Fruit fly (Drosophila melanogaster) whole organism, embryonic: Measurements from ENCODE around the gene CG15024.

Source experiments
- Abd-B ChIP-seq: fragments of 200-800 bp; sonication (Bioruptor generic); optimal IDR thresholded peaks from 2 replicates; lab custom pipeline; 2018; ENCODE audit warnings: missing biosample characterization, mild to moderate bottlenecking, missing genetic modification characterization, moderate library complexity
- Awh ChIP-seq: fragments of 200-800 bp; sonication (Bioruptor generic); IDR thresholded peaks from 2 replicates; pipeline ENCODE4, ENCODE4 v1.3.6; 2022; ENCODE audit warnings: missing biosample characterization, missing genetic modification characterization
- Blimp-1 ChIP-seq: fragments of 200-800 bp; sonication (Bioruptor generic); optimal IDR thresholded peaks from 3 replicates; lab custom pipeline; 2018; ENCODE audit warnings: missing biosample characterization, missing genetic modification characterization, mild to moderate bottlenecking, moderate library complexity, missing genetic modification reagents
- CG13424 ChIP-seq: fragments of 200-800 bp; sonication (Bioruptor generic); optimal IDR thresholded peaks from 2 replicates; lab custom pipeline; 2019; ENCODE audit warnings: missing biosample characterization, mild to moderate bottlenecking, missing genetic modification characterization, moderate library complexity
- CG2116 ChIP-seq: fragments of 200-800 bp; sonication (Bioruptor generic); optimal IDR thresholded peaks from 3 replicates; lab custom pipeline; 2018; ENCODE audit warnings: missing biosample characterization, mild to moderate bottlenecking, missing genetic modification characterization
- CG31365 ChIP-seq: fragments of 200-800 bp; sonication (Bioruptor generic); optimal IDR thresholded peaks from 2 replicates; lab custom pipeline; 2018; ENCODE audit warnings: missing biosample characterization, mild to moderate bottlenecking, missing genetic modification characterization
- CG8388 ChIP-seq: fragments of 200-800 bp; sonication (Bioruptor generic); optimal IDR thresholded peaks from 2 replicates; lab custom pipeline; 2019; ENCODE audit warnings: missing biosample characterization, mild to moderate bottlenecking, missing genetic modification characterization, moderate library complexity
- CkIIα-i1 ChIP-seq: fragments of 200-800 bp; sonication (Bioruptor generic); IDR thresholded peaks from 2 replicates; pipeline ENCODE4 v1.3.6; 2022; ENCODE audit warnings: missing biosample characterization, missing genetic modification characterization
- Deaf1 ChIP-seq: fragments of 200-800 bp; optimal IDR thresholded peaks from 3 replicates; lab custom pipeline; 2019; ENCODE audit warnings: missing biosample characterization, mild to moderate bottlenecking, missing genetic modification characterization, moderate library complexity
- Dek ChIP-seq: fragments of 200-800 bp; sonication (Bioruptor generic); optimal IDR thresholded peaks from 3 replicates; lab custom pipeline; 2019; ENCODE audit warnings: missing biosample characterization, mild to moderate bottlenecking, missing genetic modification characterization, moderate library complexity
- Dfd ChIP-seq, 2 experiments: fragments of >200 bp; optimal IDR thresholded peaks; 2 replicates each; lab custom pipeline; 2017; ENCODE audit warnings: missing biosample characterization in 2 of 2, missing genetic modification characterization in 2 of 2
- Drgx ChIP-seq: fragments of 200-800 bp; sonication (Bioruptor generic); IDR thresholded peaks from 2 replicates; pipeline ENCODE4 v1.3.6; 2022; ENCODE audit warnings: missing biosample characterization, missing genetic modification characterization
- Fer3 ChIP-seq: fragments of 200-800 bp; sonication (Bioruptor generic); optimal IDR thresholded peaks from 2 replicates; lab custom pipeline; 2018; ENCODE audit warnings: missing biosample characterization, mild to moderate bottlenecking, missing genetic modification characterization, moderate library complexity
- Mad ChIP-seq: fragments of 200-800 bp; sonication (Bioruptor generic); optimal IDR thresholded peaks from 2 replicates; lab custom pipeline; 2016; ENCODE audit warnings: missing biosample characterization, missing genetic modification characterization
- Max ChIP-seq: fragments of 200-800 bp; sonication (Bioruptor generic); optimal IDR thresholded peaks from 2 replicates; lab custom pipeline; 2016; ENCODE audit warnings: missing biosample characterization, mild to moderate bottlenecking, missing genetic modification characterization
- Trl ChIP-seq, 3 experiments: fragments of >200 bp in 2 of 3; fragments of 200-800 bp in 1 of 3; sonication (Bioruptor generic) in 1 of 3; optimal IDR thresholded peaks; 2 replicates in 1 of 3; 3 replicates in 2 of 3; lab custom pipeline; 2016 to 2017; ENCODE audit warnings: missing biosample characterization in 1 of 3, missing genetic modification characterization in 1 of 3
- bsh ChIP-seq, 2 experiments: fragments of 200-800 bp; sonication (Bioruptor generic); optimal IDR thresholded peaks; 2 replicates each; lab custom pipeline; 2017 to 2018; ENCODE audit warnings: mild to moderate bottlenecking in 2 of 2, missing biosample characterization in 2 of 2, missing genetic modification characterization in 2 of 2, moderate library complexity in 1 of 2
- cg ChIP-seq: fragments of 200-800 bp; sonication (Bioruptor generic); optimal IDR thresholded peaks from 3 replicates; lab custom pipeline; 2019; ENCODE audit warnings: missing biosample characterization, mild to moderate bottlenecking, missing genetic modification characterization, moderate library complexity
- chn ChIP-seq: fragments of 200-800 bp; sonication (Bioruptor generic); optimal IDR thresholded peaks from 2 replicates; lab custom pipeline; 2016; ENCODE audit warnings: missing biosample characterization, missing genetic modification characterization
- da ChIP-seq: fragments of 200-800 bp; sonication (Bioruptor generic); optimal IDR thresholded peaks from 2 replicates; lab custom pipeline; 2016; ENCODE audit warnings: missing biosample characterization, missing genetic modification characterization
- dmrt11E ChIP-seq: fragments of 200-800 bp; sonication (Bioruptor generic); optimal IDR thresholded peaks from 3 replicates; lab custom pipeline; 2018; ENCODE audit warnings: missing biosample characterization, mild to moderate bottlenecking, missing genetic modification characterization, moderate library complexity
- gro ChIP-seq: fragments of 200-800 bp; sonication (Bioruptor generic); optimal IDR thresholded peaks from 2 replicates; lab custom pipeline; 2016; ENCODE audit warnings: missing biosample characterization, missing genetic modification characterization
- hb ChIP-seq: fragments of 200-800 bp; sonication (Bioruptor generic); IDR thresholded peaks from 3 replicates; pipeline ENCODE4 v1.3.6; 2022; ENCODE audit warnings: missing biosample characterization, missing genetic modification characterization; ENCODE audit not compliant: partially characterized antibody
- lbe ChIP-seq: fragments of 200-800 bp; sonication (Bioruptor generic); optimal IDR thresholded peaks from 2 replicates; lab custom pipeline; 2016; ENCODE audit warnings: missing biosample characterization, mild to moderate bottlenecking, missing genetic modification characterization
- nom ChIP-seq: fragments of 200-800 bp; sonication (Bioruptor generic); optimal IDR thresholded peaks from 2 replicates; lab custom pipeline; 2017; ENCODE audit warnings: missing biosample characterization, missing genetic modification characterization, mild to moderate bottlenecking, moderate library complexity, missing genetic modification reagents
- phol ChIP-seq: fragments of 200-800 bp; sonication (Bioruptor generic); optimal IDR thresholded peaks from 3 replicates; lab custom pipeline; 2018; ENCODE audit warnings: missing biosample characterization, mild to moderate bottlenecking, missing genetic modification characterization, moderate library complexity
- sens-2 ChIP-seq: fragments of 200-800 bp; sonication (Bioruptor generic); IDR thresholded peaks from 2 replicates; pipeline ENCODE4 v1.3.6; 2022; ENCODE audit warnings: missing biosample characterization, missing genetic modification characterization
- sima ChIP-seq: fragments of 200-800 bp; sonication (Bioruptor generic); optimal IDR thresholded peaks from 2 replicates; lab custom pipeline; 2016; ENCODE audit warnings: missing biosample characterization, missing genetic modification characterization
- sr ChIP-seq: fragments of 200-800 bp; sonication (Bioruptor generic); IDR thresholded peaks from 3 replicates; pipeline ENCODE4 v1.3.6; 2022; ENCODE audit warnings: missing biosample characterization, missing genetic modification characterization
- ssp ChIP-seq: fragments of 200-800 bp; sonication (Bioruptor generic); IDR thresholded peaks from 2 replicates; pipeline ENCODE4 v1.3.6; 2022; ENCODE audit warnings: missing biosample characterization, missing genetic modification characterization
- stwl ChIP-seq: fragments of 200-800 bp; sonication (Bioruptor generic); optimal IDR thresholded peaks from 3 replicates; lab custom pipeline; 2018; ENCODE audit warnings: missing biosample characterization, mild to moderate bottlenecking, missing genetic modification characterization, moderate library complexity
- tx ChIP-seq: fragments of 200-800 bp; sonication (Bioruptor generic); optimal IDR thresholded peaks from 2 replicates; lab custom pipeline; 2016; ENCODE audit warnings: missing biosample characterization, missing genetic modification characterization
- vvl ChIP-seq: fragments of 200-800 bp; sonication (Bioruptor generic); IDR thresholded peaks from 2 replicates; pipeline ENCODE4 v1.3.6; 2022; ENCODE audit warnings: missing biosample characterization, missing genetic modification characterization
- zen2 ChIP-seq: fragments of 200-800 bp; sonication (Bioruptor generic); IDR thresholded peaks from 3 replicates; pipeline ENCODE4 v1.3.6; 2022; ENCODE audit warnings: missing biosample characterization, missing genetic modification characterization; ENCODE audit not compliant: partially characterized antibody

Gene CG15024

dm6 chr3L:4508307-4508706, 44.7 kb upstream of the CG15024 start, which contains the start of gene NT1:
TSS of gene NT1 (minus strand) at chr3L:4508433.
- no peak for TF ChIP-seq CG2116
- 0 out of 2 replicates have a peak, but pooled peaks have one; percentile 13 for TF ChIP-seq Drgx (GFP tag; lab: Robert Waterston, UW)
- no peak for TF ChIP-seq Deaf1 (tag; lab: Kevin White, UChicago)
- peak in 1 of 2 experiments; percentile 50 for TF ChIP-seq Dfd (GFP tag; optimal IDR thresholded peaks at IDR 0.05; lab: Kevin White, UChicago)
- peak; percentile 15; the same call in 1 of the 2 replicates for TF ChIP-seq Awh
- 0 out of 3 replicates have a peak, but pooled peaks have one; percentile 25 for TF ChIP-seq sr (GFP tag; lab: Robert Waterston, UW)

- TF ChIP-seq ssp (GFP tag; lab: Robert Waterston, UW) (no peak), Blimp-1 (peak; percentile 43)
These were observed 44.2 kb upstream of the CG15024 start for dm6 chr3L:4507846-4508245.

dm6 chr3L:4501406-4501805, 37.8 kb upstream of the CG15024 start:
- peak; percentile 39 for TF ChIP-seq stwl
- peak; percentile 91 for TF ChIP-seq CG8388 (GFP tag; lab: Kevin White, UChicago)
- no peak for TF ChIP-seq hb

dm6 chr3L:4500400-4500799, 36.8 kb upstream of the CG15024 start, which contains the start of gene CG13720:
TSS of gene CG13720 (minus strand) at chr3L:4500500.
- TF ChIP-seq Blimp-1 (peak; percentile 67), CG13424 (no peak), CkIIα-i1 (GFP tag; lab: Robert Waterston, UW) (no peak), cg (no peak), phol (tag; lab: Kevin White, UChicago) (no peak)
- TF ChIP-seq, all 482 proteins: peak for 1

dm6 chr3L:4497677-4498076, 34.1 kb upstream of the CG15024 start, which contains the start of gene CG13721:
TSS of gene CG13721 (minus strand) at chr3L:4497777.
- TF ChIP-seq dmrt11E (tag; lab: Kevin White, UChicago) (no peak), Mad (no peak), Dek (no peak), gro (GFP tag; lab: Kevin White, UChicago) (no peak), tx (GFP tag; lab: Kevin White, UChicago) (no peak), CG31365 (no peak), Abd-B (GFP tag; lab: Kevin White, UChicago) (no peak), da (GFP tag; lab: Kevin White, UChicago) (no peak), sima (no peak), Fer3 (tag; lab: Kevin White, UChicago) (no peak), vvl (GFP tag; lab: Robert Waterston, UW) (no peak), Max (GFP tag; lab: Kevin White, UChicago) (no peak), chn (GFP tag; lab: Kevin White, UChicago) (no peak), Trl (optimal IDR thresholded peaks at IDR 0.05; lab: Kevin White, UChicago) (no peak), Trl (GFP tag; optimal IDR thresholded peaks at IDR 0.05; lab: Kevin White, UChicago) (no peak), zen2 (GFP tag; lab: Robert Waterston, UW) (no peak)

dm6 chr3L:4494603-4495002, 31.0 kb upstream of the CG15024 start:
- no peak for TF ChIP-seq sens-2 (GFP tag; lab: Robert Waterston, UW)
- TF ChIP-seq nom = peak; percentile 79
- peak; percentile 62 for TF ChIP-seq lbe (GFP tag; lab: Kevin White, UChicago)
- peak in 1 of 2 experiments; percentile 49 for TF ChIP-seq bsh (GFP tag; optimal IDR thresholded peaks at IDR 0.05; lab: Kevin White, UChicago)
